Fruit fly (Drosophila melanogaster): ENCODE data around the gene CG4836.
A peak's percentile ranks its signal among the peaks of the same experiment; 100 is the strongest.

The CG4836 gene

dm6 chr3R:20001595-20001997 is 12.1 kb upstream of the CG4836 start (continued):
- peak; percentile 53 for TF ChIP-seq cyc (GFP tag; optimal IDR thresholded peaks at IDR 0.05)
- TF ChIP-seq CG16779 (tag; optimal IDR thresholded peaks at IDR 0.05), result no peak
- no peak for TF ChIP-seq fkh (GFP tag; optimal IDR thresholded peaks at IDR 0.05)
- peak; percentile 57 for TF ChIP-seq pdm3 (GFP tag; optimal IDR thresholded peaks at IDR 0.05)
- TF ChIP-seq fd59A (GFP tag; optimal IDR thresholded peaks at IDR 0.05), result peak; percentile 23
- TF ChIP-seq CG3032 (tag; optimal IDR thresholded peaks at IDR 0.05), result peak; percentile 44
- no peak for TF ChIP-seq fd85E (GFP tag; optimal IDR thresholded peaks at IDR 0.05)
- TF ChIP-seq CG11294 (GFP tag; IDR thresholded peaks at IDR 0.05), result no peak
- TF ChIP-seq CG3919 (GFP tag; optimal IDR thresholded peaks at IDR 0.05), result peak; percentile 22
- TF ChIP-seq salr (GFP tag; optimal IDR thresholded peaks at IDR 0.05), result peak in 1 of 2 experiments; percentile 55
- no peak for TF ChIP-seq Eip93F (GFP tag; optimal IDR thresholded peaks at IDR 0.05)
- peak; percentile 71 for TF ChIP-seq esn (GFP tag; optimal IDR thresholded peaks at IDR 0.05)
- TF ChIP-seq Eip78C (GFP tag), result peak; percentile 77
- TF ChIP-seq Sox102F (GFP tag; optimal IDR thresholded peaks at IDR 0.05), result peak; percentile 35
- TF ChIP-seq Sox15 (GFP tag; optimal IDR thresholded peaks at IDR 0.05), result peak; percentile 44
- peak; percentile 30 for TF ChIP-seq CG10669 (GFP tag; optimal IDR thresholded peaks at IDR 0.05)
- no peak for TF ChIP-seq CG6276 (GFP tag; optimal IDR thresholded peaks at IDR 0.05)

- no peak for TF ChIP-seq Blimp-1 (GFP tag; optimal IDR thresholded peaks at IDR 0.05)
- no peak for TF ChIP-seq esn (GFP tag; optimal IDR thresholded peaks at IDR 0.05)
- no peak for TF ChIP-seq achi (GFP tag; optimal IDR thresholded peaks at IDR 0.05)
- TF ChIP-seq lz (GFP tag; optimal IDR thresholded peaks at IDR 0.05), result no peak
- TF ChIP-seq net (GFP tag; optimal IDR thresholded peaks at IDR 0.05), result no peak
- no peak for TF ChIP-seq pdm3 (GFP tag; optimal IDR thresholded peaks at IDR 0.05)
- no peak for TF ChIP-seq Sox14 (GFP tag; optimal IDR thresholded peaks at IDR 0.05)
- TF ChIP-seq CG11902 (GFP tag; optimal IDR thresholded peaks at IDR 0.05), result no peak
- no peak for TF ChIP-seq CG4318 (GFP tag; optimal IDR thresholded peaks at IDR 0.05)
Measured at dm6 chr3R:20004697-20005096, 9.0 kb upstream of the CG4836 start.

DNA sequence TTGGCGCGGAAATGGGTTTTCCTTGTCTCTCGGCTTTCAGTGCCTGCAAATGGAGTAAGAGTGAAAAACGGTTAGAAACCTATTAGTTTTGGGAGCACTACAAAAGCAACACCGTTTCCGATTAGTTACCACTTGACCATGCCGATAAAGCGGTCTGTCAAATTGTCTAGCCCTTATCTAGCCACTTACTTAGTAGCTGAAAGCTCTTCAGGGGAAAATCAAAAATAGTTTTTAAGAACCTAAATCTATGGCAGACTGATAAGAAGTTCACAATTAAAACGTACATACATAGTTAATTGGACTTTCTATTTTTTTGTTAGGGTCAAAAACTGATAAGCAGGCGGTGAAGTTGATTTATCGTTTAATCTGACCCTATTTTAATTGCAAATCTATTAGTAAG is 7.1 kb upstream of the CG4836 start:
- no peak for TF ChIP-seq Eip93F (GFP tag; optimal IDR thresholded peaks at IDR 0.05)
- TF ChIP-seq CG9139 (GFP tag; optimal IDR thresholded peaks at IDR 0.05), result no peak
- TF ChIP-seq vri (GFP tag; optimal IDR thresholded peaks at IDR 0.05), result no peak
- TF ChIP-seq achi (GFP tag; optimal IDR thresholded peaks at IDR 0.05), result no peak
- TF ChIP-seq CG6792 (GFP tag; optimal IDR thresholded peaks at IDR 0.05), result no peak
- TF ChIP-seq eg (GFP tag; IDR thresholded peaks at IDR 0.05), result no peak
- TF ChIP-seq esn (GFP tag; optimal IDR thresholded peaks at IDR 0.05), result no peak
- no peak for TF ChIP-seq CG8319 (GFP tag; optimal IDR thresholded peaks at IDR 0.05)
- TF ChIP-seq CG11902 (GFP tag; optimal IDR thresholded peaks at IDR 0.05), result no peak
- no peak for TF ChIP-seq fd59A (GFP tag; optimal IDR thresholded peaks at IDR 0.05)
- no peak for TF ChIP-seq salr (GFP tag; optimal IDR thresholded peaks at IDR 0.05)
- no peak for TF ChIP-seq CG11762 (GFP tag; optimal IDR thresholded peaks at IDR 0.05; ENCODE audit: insufficient read depth)
- TF ChIP-seq Ets21C (GFP tag; optimal IDR thresholded peaks at IDR 0.05), result no peak

dm6 chr3R:20007399-20008285 is 6.0 kb upstream of the CG4836 start:
- TF ChIP-seq OdsH (GFP tag; optimal IDR thresholded peaks at IDR 0.05), result no peak
- peak; percentile 18 for TF ChIP-seq svp (GFP tag)
- TF ChIP-seq CG6276 (GFP tag; optimal IDR thresholded peaks at IDR 0.05), result peak; percentile 39
- peak; percentile 16 for TF ChIP-seq CG9139 (GFP tag; optimal IDR thresholded peaks at IDR 0.05)
- TF ChIP-seq net (GFP tag; optimal IDR thresholded peaks at IDR 0.05), result peak; percentile 12
- peak; percentile 39 for TF ChIP-seq CG16779 (tag; optimal IDR thresholded peaks at IDR 0.05)
- TF ChIP-seq Ets21C (GFP tag; optimal IDR thresholded peaks at IDR 0.05), result no peak
- TF ChIP-seq Ets96B (tag; optimal IDR thresholded peaks at IDR 0.05), result peak; percentile 22
- peak; percentile 5 for TF ChIP-seq Sox14 (GFP tag; optimal IDR thresholded peaks at IDR 0.05)
- TF ChIP-seq ss (GFP tag; optimal IDR thresholded peaks at IDR 0.05), result peak; percentile 3 to 52
- TF ChIP-seq Met (GFP tag; optimal IDR thresholded peaks at IDR 0.05), result no peak
- peak; percentile 42 for TF ChIP-seq CG6808 (GFP tag; optimal IDR thresholded peaks at IDR 0.05)
